Worm (Caenorhabditis elegans): Measurements from ENCODE around the gene F41E6.12.

DNA sequence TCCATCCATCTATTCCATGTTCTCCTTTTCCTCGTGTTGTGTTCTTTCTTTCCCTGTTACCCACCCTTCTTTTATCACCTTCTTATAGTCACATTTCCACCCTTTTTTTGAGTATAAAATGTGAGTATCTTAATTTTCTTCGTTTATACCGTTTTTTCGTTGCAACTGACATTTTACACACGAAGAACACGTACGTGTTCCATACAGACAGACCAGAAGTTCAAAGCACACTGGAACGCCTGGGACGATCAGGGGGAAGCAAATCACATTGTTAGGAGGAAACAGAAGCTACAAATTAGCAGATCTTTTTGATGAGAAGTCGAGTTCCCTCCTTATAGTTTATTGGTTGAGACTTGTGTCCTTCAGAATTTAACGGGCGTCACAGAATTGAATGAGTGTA is 13.2 kb downstream of the F41E6.12 start:
- TF ChIP-seq F13H6.1 (tag; optimal IDR thresholded peaks at IDR 0.05) = no peak
- no peak for TF ChIP-seq nhr-77 (tag; optimal IDR thresholded peaks at IDR 0.05)
- TF ChIP-seq snpc-4 (tag; optimal IDR thresholded peaks at IDR 0.05) = no peak
- TF ChIP-seq ama-1 (optimal IDR thresholded peaks at IDR 0.05) = no peak
- no peak for TF ChIP-seq ztf-1 (GFP tag; conservative IDR thresholded peaks at IDR 0.05)
- no peak for TF ChIP-seq unc-62 (GFP tag; optimal IDR thresholded peaks at IDR 0.05)
- no peak for TF ChIP-seq Y55F3AM.14 (GFP tag; optimal IDR thresholded peaks at IDR 0.05)
- no peak for TF ChIP-seq nhr-11 (tag; optimal IDR thresholded peaks at IDR 0.05)
- TF ChIP-seq ztf-4 (tag; optimal IDR thresholded peaks at IDR 0.05) = no peak
- TF ChIP-seq egl-27 (tag; optimal IDR thresholded peaks at IDR 0.05) = no peak
- TF ChIP-seq skn-1 (tag; optimal IDR thresholded peaks at IDR 0.05) = no peak

All from whole organism, L2 larva.